Worm (Caenorhabditis elegans): ENCODE measurements around the gene Y49F6B.14.

DNA sequence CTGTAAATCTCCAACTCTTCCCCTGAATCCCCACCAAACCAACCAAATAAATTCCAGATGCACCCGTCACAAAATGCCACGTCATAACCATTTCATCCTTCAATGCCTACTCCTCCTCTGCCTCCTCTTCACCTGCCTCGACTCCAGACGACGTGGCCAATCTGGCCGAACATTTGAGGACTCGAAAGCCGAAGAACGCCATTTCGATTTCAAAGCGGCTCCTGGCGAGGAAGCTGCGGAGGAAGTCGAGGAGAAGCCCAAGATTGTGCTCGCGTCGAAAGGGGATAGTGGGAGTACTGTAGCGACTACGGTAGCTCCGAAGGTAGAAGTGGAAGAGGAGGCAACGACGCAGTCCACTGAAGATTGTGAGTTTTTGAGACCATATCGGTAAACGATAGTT is 42.1 kb upstream of the Y49F6B.14 start, which contains the start of gene lgc-45:
- TF ChIP-seq lsy-2 (tag; optimal IDR thresholded peaks at IDR 0.05), result no peak
- no peak for TF ChIP-seq aly-2 (tag; optimal IDR thresholded peaks at IDR 0.05)
